Worm (Caenorhabditis elegans): Measurements from ENCODE around the gene F44E2.7.

DNA sequence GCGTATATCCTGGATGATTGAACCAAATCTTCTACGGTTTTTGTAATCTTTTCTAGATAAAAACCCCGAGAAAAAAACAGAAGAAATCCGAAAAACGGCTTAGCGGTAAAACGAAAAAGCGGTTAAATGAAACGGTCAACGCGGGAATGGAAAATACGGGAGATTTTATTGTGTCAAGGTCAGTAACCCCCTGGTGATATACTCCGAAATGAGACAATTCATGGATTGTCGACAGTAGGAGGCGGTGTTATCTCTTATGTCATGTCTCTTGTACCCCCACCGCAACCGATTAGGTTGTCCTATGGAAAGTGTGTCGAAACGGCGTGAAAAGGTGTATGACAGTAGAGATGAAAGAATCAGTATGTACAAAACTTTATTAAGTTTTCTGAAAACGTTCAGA, 4.1 kb downstream of the F44E2.7 start:
- TF ChIP-seq klf-2 (GFP tag; conservative IDR thresholded peaks at IDR 0.05) (no peak), med-1 (GFP tag; optimal IDR thresholded peaks at IDR 0.05; ENCODE audit: insufficient read depth) (no peak), tab-1 (GFP tag; IDR thresholded peaks at IDR 0.05) (no peak), flt-1 (GFP tag; IDR thresholded peaks at IDR 0.05) (no peak)
